Worm (Caenorhabditis elegans) whole organism, L4 larva: ENCODE data around the gene svh-5.

Source experiments
- D1046.2 ChIP-seq: fragments of 200-800 bp; sonication (Bioruptor generic); IDR thresholded peaks from 2 replicates; pipeline ENCODE4 v1.3.6; 2022; ENCODE audit warnings: missing genetic modification characterization, missing compliant biosample characterization
- F26F4.8 ChIP-seq: fragments of 200-800 bp; sonication (Bioruptor generic); conservative IDR thresholded peaks from 2 replicates; pipeline ENCODE4 v1.3.6; 2022; ENCODE audit warnings: missing genetic modification characterization, missing compliant biosample characterization
- F49E8.2 ChIP-seq: sonication (generic microtip); optimal IDR thresholded peaks from 2 replicates; lab custom pipeline; 2016; ENCODE audit warnings: missing compliant biosample characterization, mild to moderate bottlenecking, missing genetic modification characterization, borderline replicate concordance
- T20F7.1 ChIP-seq: fragments of 200-800 bp; sonication (Bioruptor generic); optimal IDR thresholded peaks from 2 replicates; lab custom pipeline; 2018; ENCODE audit warnings: mild to moderate bottlenecking, missing genetic modification characterization, missing compliant biosample characterization
- T26A8.4 ChIP-seq: fragments of 200-800 bp; sonication (Bioruptor generic); IDR thresholded peaks from 2 replicates; pipeline ENCODE4 v1.3.6; 2022; ENCODE audit warnings: missing genetic modification characterization, missing compliant biosample characterization
- Y105C5A.15 ChIP-seq: fragments of 200-800 bp; sonication (Bioruptor generic); IDR thresholded peaks from 2 replicates; pipeline ENCODE4 v1.3.6; 2022; ENCODE audit warnings: missing genetic modification characterization, missing compliant biosample characterization
- Y48G9A.11 ChIP-seq: fragments of 200-800 bp; sonication (Bioruptor generic); IDR thresholded peaks from 2 replicates; pipeline ENCODE4 v1.3.6; 2022; ENCODE audit warnings: missing genetic modification reagents, missing genetic modification characterization, missing compliant biosample characterization
- Y5F2A.4 ChIP-seq: fragments of 200-800 bp; sonication (Bioruptor generic); optimal IDR thresholded peaks from 2 replicates; lab custom pipeline; 2018; ENCODE audit warnings: mild to moderate bottlenecking, missing genetic modification characterization, missing compliant biosample characterization
- Y75B8A.6 ChIP-seq: fragments of 200-800 bp; sonication (Bioruptor generic); IDR thresholded peaks from 2 replicates; pipeline ENCODE4 v1.3.6; 2022; ENCODE audit warnings: missing genetic modification reagents, missing genetic modification characterization, missing compliant biosample characterization
- ama-1 ChIP-seq: fragments of 150-350 bp; optimal IDR thresholded peaks from 2 replicates; lab custom pipeline; 2014; ENCODE audit warnings: inconsistent platforms, mixed read lengths
- arid-1 ChIP-seq: fragments of 200-800 bp; sonication (Bioruptor generic); conservative IDR thresholded peaks from 2 replicates; pipeline ENCODE4 v1.3.6; 2022; ENCODE audit warnings: missing genetic modification reagents, missing genetic modification characterization, missing compliant biosample characterization
- attf-4 ChIP-seq: sonication (generic microtip); optimal IDR thresholded peaks from 3 replicates; lab custom pipeline; 2017; ENCODE audit warnings: missing biosample characterization, missing genetic modification characterization
- ctbp-1 ChIP-seq: fragments of 200-800 bp; sonication (Bioruptor generic); IDR thresholded peaks from 2 replicates; pipeline ENCODE4 v1.3.6; 2022; ENCODE audit warnings: missing genetic modification reagents, missing genetic modification characterization, missing compliant biosample characterization
- dmd-6 ChIP-seq: fragments of 200-800 bp; sonication (Bioruptor generic); IDR thresholded peaks from 2 replicates; pipeline ENCODE4 v1.3.6; 2022; ENCODE audit warnings: missing genetic modification reagents, missing genetic modification characterization, missing compliant biosample characterization
- dmd-8 ChIP-seq: fragments of 200-800 bp; sonication (Bioruptor generic); IDR thresholded peaks from 2 replicates; pipeline ENCODE4 v1.3.6; 2022; ENCODE audit warnings: missing genetic modification characterization, missing compliant biosample characterization
- dmd-9 ChIP-seq: fragments of 200-800 bp; sonication (Bioruptor generic); IDR thresholded peaks from 2 replicates; pipeline ENCODE4 v1.3.6; 2022; ENCODE audit warnings: missing genetic modification reagents, missing genetic modification characterization, missing compliant biosample characterization
- dve-1 ChIP-seq: sonication (generic microtip); optimal IDR thresholded peaks from 2 replicates; lab custom pipeline; 2017; ENCODE audit warnings: antibody characterized with exemption, mild to moderate bottlenecking, missing genetic modification characterization, missing compliant biosample characterization; ENCODE audit not compliant: insufficient read depth
- egl-27 ChIP-seq: sonication (generic microtip); optimal IDR thresholded peaks from 3 replicates; lab custom pipeline; 2017; ENCODE audit warnings: missing biosample characterization, missing genetic modification reagents, missing genetic modification characterization
- egl-43 ChIP-seq: fragments of 200-800 bp; sonication (Bioruptor generic); IDR thresholded peaks from 2 replicates; pipeline ENCODE4 v1.3.6; 2022; ENCODE audit warnings: missing genetic modification reagents, missing genetic modification characterization, missing compliant biosample characterization
- fkh-10 ChIP-seq: fragments of 150-350 bp; optimal IDR thresholded peaks from 2 replicates; lab custom pipeline; 2014; ENCODE audit warnings: missing biosample characterization, missing genetic modification reagents, missing genetic modification characterization
- fos-1 ChIP-seq: fragments of 150-350 bp; optimal IDR thresholded peaks from 2 replicates; lab custom pipeline; 2014; ENCODE audit warnings: missing biosample characterization, missing genetic modification characterization
- hlh-11 ChIP-seq: fragments of 200-800 bp; sonication (Bioruptor generic); optimal IDR thresholded peaks from 2 replicates; lab custom pipeline; 2018; ENCODE audit warnings: mild to moderate bottlenecking, missing genetic modification characterization, missing compliant biosample characterization
- hmg-1.1 ChIP-seq: fragments of 200-800 bp; sonication (Bioruptor generic); IDR thresholded peaks from 2 replicates; pipeline ENCODE4 v1.3.6; 2022; ENCODE audit warnings: missing genetic modification reagents, missing genetic modification characterization, missing compliant biosample characterization
- lin-1 ChIP-seq: fragments of 200-800 bp; sonication (Bioruptor generic); IDR thresholded peaks from 2 replicates; pipeline ENCODE4 v1.3.6; 2022; ENCODE audit warnings: missing genetic modification reagents, missing genetic modification characterization, missing compliant biosample characterization
- lin-13 ChIP-seq: fragments of 150-350 bp; optimal IDR thresholded peaks from 2 replicates; lab custom pipeline; 2014; ENCODE audit warnings: missing biosample characterization, missing genetic modification reagents, missing genetic modification characterization
- lin-29 ChIP-seq: fragments of 200-800 bp; sonication (Bioruptor generic); IDR thresholded peaks from 2 replicates; pipeline ENCODE4 v1.3.6; 2022; ENCODE audit warnings: missing genetic modification reagents, missing genetic modification characterization, missing compliant biosample characterization
- lin-38 ChIP-seq: fragments of 200-800 bp; sonication (Bioruptor generic); IDR thresholded peaks from 2 replicates; pipeline ENCODE4 v1.3.6; 2022; ENCODE audit warnings: missing genetic modification reagents, missing genetic modification characterization, missing compliant biosample characterization
- lsy-2 ChIP-seq, 2 experiments: fragments of 150-350 bp in 1 of 2; sonication (generic microtip) in 1 of 2; optimal IDR thresholded peaks; 2 replicates each; lab custom pipeline; 2014 to 2017; ENCODE audit warnings: missing biosample characterization in 2 of 2, missing genetic modification characterization in 2 of 2
- madf-5 ChIP-seq, 2 experiments: fragments of 200-800 bp; sonication (Bioruptor generic); IDR thresholded peaks; 2 replicates each; pipeline ENCODE4 v1.3.6; 2022; ENCODE audit warnings: missing compliant biosample characterization in 2 of 2, missing genetic modification characterization in 2 of 2
- madf-9 ChIP-seq: fragments of 200-800 bp; sonication (Bioruptor generic); conservative IDR thresholded peaks from 2 replicates; pipeline ENCODE4 v1.3.6; 2022; ENCODE audit warnings: missing genetic modification reagents, missing genetic modification characterization, missing compliant biosample characterization
- mdl-1 ChIP-seq, 2 experiments: fragments of 150-350 bp in 1 of 2; sonication (generic microtip) in 1 of 2; optimal IDR thresholded peaks; 2 replicates each; lab custom pipeline; 2014 to 2017; ENCODE audit warnings: missing biosample characterization in 2 of 2, missing genetic modification characterization in 2 of 2
- mdt-29 ChIP-seq: fragments of 200-800 bp; sonication (Bioruptor generic); IDR thresholded peaks from 2 replicates; pipeline ENCODE4 v1.3.6; 2022; ENCODE audit warnings: missing genetic modification reagents, missing genetic modification characterization, missing compliant biosample characterization
- nhr-11 ChIP-seq: fragments of 150-350 bp; optimal IDR thresholded peaks from 2 replicates; lab custom pipeline; 2014; ENCODE audit warnings: missing biosample characterization, missing genetic modification characterization
- nhr-25 ChIP-seq: sonication (generic microtip); optimal IDR thresholded peaks from 2 replicates; lab custom pipeline; 2017; ENCODE audit warnings: missing genetic modification characterization, mild to moderate bottlenecking, missing compliant biosample characterization, antibody characterized with exemption, moderate library complexity, borderline replicate concordance; ENCODE audit not compliant: insufficient read depth
- nhr-28 ChIP-seq: fragments of 150-350 bp; optimal IDR thresholded peaks from 2 replicates; lab custom pipeline; 2014; ENCODE audit warnings: missing biosample characterization, missing genetic modification characterization
- nhr-48 ChIP-seq: sonication (generic microtip); optimal IDR thresholded peaks from 2 replicates; lab custom pipeline; 2016; ENCODE audit warnings: mild to moderate bottlenecking, missing genetic modification characterization, missing compliant biosample characterization
- nhr-6 ChIP-seq: fragments of 150-350 bp; optimal IDR thresholded peaks from 2 replicates; lab custom pipeline; 2014; ENCODE audit warnings: missing biosample characterization, missing genetic modification characterization
- nhr-77 ChIP-seq: fragments of 150-350 bp; optimal IDR thresholded peaks from 2 replicates; lab custom pipeline; 2014; ENCODE audit warnings: missing biosample characterization, missing genetic modification characterization
- pha-4 ChIP-seq, 2 experiments: fragments of 150-350 bp in 1 of 2; fragments of 200-800 bp in 1 of 2; sonication (Bioruptor generic) in 1 of 2; IDR thresholded peaks in 1 of 2; optimal IDR thresholded peaks in 1 of 2; 2 replicates each; pipeline versions ENCODE4 v1.3.6 to Lab custom; 2014 to 2022; ENCODE audit warnings: missing genetic modification characterization in 2 of 2, missing genetic modification reagents in 2 of 2, missing biosample characterization in 1 of 2, missing compliant biosample characterization in 1 of 2
- rbr-2 ChIP-seq: sonication (generic microtip); optimal IDR thresholded peaks from 2 replicates; lab custom pipeline; 2016; ENCODE audit warnings: missing genotype, missing genetic modification characterization, missing compliant biosample characterization
- saeg-2 ChIP-seq: fragments of 200-800 bp; sonication (Bioruptor generic); IDR thresholded peaks from 2 replicates; pipeline ENCODE4 v1.3.6; 2022; ENCODE audit warnings: missing genetic modification reagents, missing genetic modification characterization, missing compliant biosample characterization
- sdz-12 ChIP-seq: fragments of 200-800 bp; sonication (Bioruptor generic); optimal IDR thresholded peaks from 2 replicates; lab custom pipeline; 2018; ENCODE audit warnings: mild to moderate bottlenecking, missing genetic modification characterization, missing compliant biosample characterization
- set-16 ChIP-seq: fragments of 200-800 bp; sonication (Bioruptor generic); IDR thresholded peaks from 2 replicates; pipeline ENCODE4 v1.3.6; 2022; ENCODE audit warnings: missing genetic modification reagents, missing genetic modification characterization, missing compliant biosample characterization
- snpc-1.2 ChIP-seq: fragments of 200-800 bp; sonication (Bioruptor generic); IDR thresholded peaks from 2 replicates; pipeline ENCODE4 v1.3.6; 2022; ENCODE audit warnings: missing genetic modification reagents, missing genetic modification characterization, missing compliant biosample characterization
- tag-97 ChIP-seq: fragments of 200-800 bp; sonication (Bioruptor generic); IDR thresholded peaks from 2 replicates; pipeline ENCODE4 v1.3.6; 2022; ENCODE audit warnings: missing genetic modification characterization, missing compliant biosample characterization
- unc-39 ChIP-seq: sonication (generic microtip); optimal IDR thresholded peaks from 2 replicates; lab custom pipeline; 2017; ENCODE audit warnings: missing biosample characterization, missing genetic modification characterization
- vab-7 ChIP-seq: fragments of 200-800 bp; sonication (Bioruptor generic); IDR thresholded peaks from 2 replicates; pipeline ENCODE4 v1.3.6; 2022; ENCODE audit warnings: missing genetic modification reagents, missing genetic modification characterization, missing compliant biosample characterization
- zfp-3 ChIP-seq: fragments of 200-800 bp; sonication (Bioruptor generic); conservative IDR thresholded peaks from 2 replicates; pipeline ENCODE4 v1.3.6; 2022; ENCODE audit warnings: missing genetic modification reagents, missing genetic modification characterization, missing compliant biosample characterization
- zip-11 ChIP-seq: fragments of 200-800 bp; sonication (Bioruptor generic); IDR thresholded peaks from 2 replicates; pipeline ENCODE4 v1.3.6; 2022; ENCODE audit warnings: missing genetic modification characterization, missing compliant biosample characterization
- ztf-11 ChIP-seq: fragments of 150-350 bp; optimal IDR thresholded peaks from 2 replicates; lab custom pipeline; 2014; ENCODE audit warnings: missing biosample characterization, missing genetic modification characterization

svh-5 gene

ce11 chrX:15373415-15374048, 4.1 kb downstream of the svh-5 start:
- TF ChIP-seq set-16 (GFP tag; lab: Robert Waterston, UW) (peak; percentile 64), madf-5 (GFP tag; IDR thresholded peaks at IDR 0.05; lab: Robert Waterston, UW) (no peak), arid-1 (GFP tag; lab: Robert Waterston, UW) (no peak), unc-39 (tag; lab: Kevin White, UChicago) (no peak), dmd-9 (no peak), lsy-2 (tag; optimal IDR thresholded peaks at IDR 0.05; lab: Kevin White, UChicago) (no peak), ztf-11 (tag; lab: Kevin White, UChicago) (no peak), attf-4 (no peak), ama-1 (no peak), vab-7 (GFP tag; lab: Robert Waterston, UW) (no peak), sdz-12 (GFP tag; lab: Kevin White, UChicago) (no peak), rbr-2 (tag; lab: Kevin White, UChicago) (peak; percentile 49), fkh-10 (GFP tag; lab: Kevin White, UChicago) (peak; percentile 5), nhr-25 (tag; lab: Kevin White, UChicago) (no peak), pha-4 (GFP tag; IDR thresholded peaks at IDR 0.05; lab: Robert Waterston, UW) (no peak), pha-4 (tag; optimal IDR thresholded peaks at IDR 0.05; lab: Kevin White, UChicago) (no peak), Y75B8A.6 (no peak), tag-97 (GFP tag; lab: Robert Waterston, UW) (no peak), F26F4.8 (GFP tag; lab: Robert Waterston, UW) (no peak), lin-38 (GFP tag; lab: Robert Waterston, UW) (peak; percentile 16; the same call in 1 of the 2 replicates), hlh-11 (tag; lab: Kevin White, UChicago) (peak; percentile 65), nhr-28 (tag; lab: Kevin White, UChicago) (peak; percentile 71), zfp-3 (GFP tag; lab: Robert Waterston, UW) (no peak), egl-43 (GFP tag; lab: Robert Waterston, UW) (peak; percentile 67), Y5F2A.4 (GFP tag; lab: Kevin White, UChicago) (no peak), fos-1 (tag; lab: Kevin White, UChicago) (no peak), saeg-2 (GFP tag; lab: Robert Waterston, UW) (no peak), ctbp-1 (GFP tag; lab: Robert Waterston, UW) (peak; percentile 54; the same call in 1 of the 2 replicates), T20F7.1 (GFP tag; lab: Kevin White, UChicago) (peak; percentile 4), F49E8.2 (tag; lab: Kevin White, UChicago) (no peak), nhr-6 (peak; percentile 38), Y48G9A.11 (GFP tag; lab: Robert Waterston, UW) (no peak), dmd-8 (GFP tag; lab: Robert Waterston, UW) (no peak), lin-1 (GFP tag; lab: Robert Waterston, UW) (no peak), lin-13 (GFP tag; lab: Kevin White, UChicago) (no peak), madf-9 (GFP tag; lab: Robert Waterston, UW) (no peak), D1046.2 (no peak), snpc-1.2 (no peak), dve-1 (tag; lab: Kevin White, UChicago) (peak; percentile 63), T26A8.4 (GFP tag; lab: Robert Waterston, UW) (peak; percentile 47), zip-11 (no peak), Y105C5A.15 (GFP tag; lab: Robert Waterston, UW) (no peak), nhr-11 (peak; percentile 82), dmd-6 (GFP tag; lab: Robert Waterston, UW) (peak; percentile 43), mdl-1 (tag; optimal IDR thresholded peaks at IDR 0.05; lab: Kevin White, UChicago) (peak in 1 of 2 experiments; percentile 29), mdt-29 (GFP tag; lab: Robert Waterston, UW) (no peak), lin-29 (GFP tag; lab: Robert Waterston, UW) (no peak), nhr-48 (tag; lab: Kevin White, UChicago) (no peak), egl-27 (tag; lab: Kevin White, UChicago) (no peak), hmg-1.1 (GFP tag; lab: Robert Waterston, UW) (peak; percentile 52; the same call in 1 of the 2 replicates), nhr-77 (no peak)
